Fruit fly (Drosophila melanogaster) whole organism, prepupa: ENCODE data around the gene CG31677.
A peak's percentile ranks its signal among the peaks of the same experiment; 100 is the strongest.

Experiments
- CG11762 ChIP-seq: fragments of 200-800 bp; sonication (Bioruptor generic); optimal IDR thresholded peaks from 3 replicates; lab custom pipeline; 2016; ENCODE audit warnings: missing biosample characterization, missing genetic modification characterization; ENCODE audit not compliant: insufficient read depth
- CG11902 ChIP-seq: fragments of 200-800 bp; sonication (Bioruptor generic); optimal IDR thresholded peaks from 3 replicates; lab custom pipeline; 2016; ENCODE audit warnings: missing biosample characterization, missing genetic modification characterization
- CG16779 ChIP-seq: fragments of 200-800 bp; sonication (Bioruptor generic); optimal IDR thresholded peaks from 3 replicates; lab custom pipeline; 2017; ENCODE audit warnings: missing biosample characterization, mild to moderate bottlenecking, missing genetic modification characterization
- CG32006 ChIP-seq: fragments of 200-800 bp; sonication (Bioruptor generic); optimal IDR thresholded peaks from 3 replicates; lab custom pipeline; 2017; ENCODE audit warnings: missing biosample characterization, mild to moderate bottlenecking, missing genetic modification characterization
- CG34406 ChIP-seq: fragments of 200-800 bp; sonication (Bioruptor generic); optimal IDR thresholded peaks from 3 replicates; lab custom pipeline; 2016; ENCODE audit warnings: missing biosample characterization, missing genetic modification characterization
- CG4318 ChIP-seq: fragments of 200-800 bp; sonication (Bioruptor generic); optimal IDR thresholded peaks from 3 replicates; lab custom pipeline; 2017; ENCODE audit warnings: missing biosample characterization, mild to moderate bottlenecking, missing genetic modification characterization
- CG6163 ChIP-seq: fragments of 200-800 bp; sonication (Bioruptor generic); IDR thresholded peaks from 3 replicates; pipeline ENCODE4 v1.3.6; 2022; ENCODE audit warnings: missing biosample characterization, missing genetic modification characterization
- CG6276 ChIP-seq: fragments of 200-800 bp; sonication (Bioruptor generic); optimal IDR thresholded peaks from 2 replicates; lab custom pipeline; 2017; ENCODE audit warnings: missing biosample characterization, mild to moderate bottlenecking, missing genetic modification characterization
- CG6792 ChIP-seq: fragments of 200-800 bp; sonication (Bioruptor generic); optimal IDR thresholded peaks from 3 replicates; lab custom pipeline; 2016; ENCODE audit warnings: missing biosample characterization, missing genetic modification characterization
- CG6854 ChIP-seq: fragments of 200-800 bp; sonication (Bioruptor generic); optimal IDR thresholded peaks from 2 replicates; lab custom pipeline; 2017; ENCODE audit warnings: missing biosample characterization, mild to moderate bottlenecking, missing genetic modification characterization
- CG8119 ChIP-seq: fragments of 200-800 bp; sonication (Bioruptor generic); IDR thresholded peaks from 3 replicates; pipeline ENCODE4 v1.3.6; 2022; ENCODE audit warnings: missing biosample characterization, missing genetic modification characterization
- CG8319 ChIP-seq: fragments of 200-800 bp; sonication (Bioruptor generic); optimal IDR thresholded peaks from 3 replicates; lab custom pipeline; 2016; ENCODE audit warnings: missing biosample characterization, missing genetic modification characterization
- CG9139 ChIP-seq: fragments of 200-800 bp; sonication (Bioruptor generic); optimal IDR thresholded peaks from 3 replicates; lab custom pipeline; 2017; ENCODE audit warnings: missing biosample characterization, mild to moderate bottlenecking, missing genetic modification characterization
- Eip75B ChIP-seq: fragments of 200-800 bp; sonication (Bioruptor generic); optimal IDR thresholded peaks from 3 replicates; lab custom pipeline; 2016; ENCODE audit warnings: missing biosample characterization, missing genetic modification characterization
- Eip78C ChIP-seq: fragments of 200-800 bp; sonication (Bioruptor generic); peaks from one replicate; lab custom pipeline; 2016; ENCODE audit warnings: missing biosample characterization, missing genetic modification characterization
- Eip93F ChIP-seq: fragments of 200-800 bp; sonication (Bioruptor generic); optimal IDR thresholded peaks from 2 replicates; lab custom pipeline; 2016; ENCODE audit warnings: missing biosample characterization, mild to moderate bottlenecking, missing genetic modification characterization
- Ets21C ChIP-seq: fragments of 200-800 bp; sonication (Bioruptor generic); optimal IDR thresholded peaks from 3 replicates; lab custom pipeline; 2016; ENCODE audit warnings: missing biosample characterization, missing genetic modification characterization
- Ets96B ChIP-seq: fragments of 200-800 bp; optimal IDR thresholded peaks from 2 replicates; lab custom pipeline; 2019; ENCODE audit warnings: missing biosample characterization, mild to moderate bottlenecking, missing genetic modification characterization, moderate library complexity
- Hr38 ChIP-seq: sonication (Bioruptor generic); optimal IDR thresholded peaks from 2 replicates; lab custom pipeline; 2016; ENCODE audit warnings: missing biosample characterization, missing genetic modification characterization
- Hr39 ChIP-seq: fragments of 200-800 bp; sonication (Bioruptor generic); optimal IDR thresholded peaks from 2 replicates; lab custom pipeline; 2016; ENCODE audit warnings: missing biosample characterization, missing genetic modification characterization
- Met ChIP-seq: fragments of 200-800 bp; sonication (Bioruptor generic); optimal IDR thresholded peaks from 3 replicates; lab custom pipeline; 2016; ENCODE audit warnings: missing biosample characterization, missing genetic modification characterization
- OdsH ChIP-seq: fragments of 200-800 bp; sonication (Bioruptor generic); optimal IDR thresholded peaks from 3 replicates; lab custom pipeline; 2016; ENCODE audit warnings: missing biosample characterization, missing genetic modification characterization
- Sox102F ChIP-seq: fragments of 200-800 bp; sonication (Bioruptor generic); optimal IDR thresholded peaks from 2 replicates; lab custom pipeline; 2016; ENCODE audit warnings: missing biosample characterization, mild to moderate bottlenecking, missing genetic modification characterization
- Sox14 ChIP-seq: fragments of 200-800 bp; sonication (Bioruptor generic); optimal IDR thresholded peaks from 3 replicates; lab custom pipeline; 2016; ENCODE audit warnings: missing biosample characterization, missing genetic modification characterization
- Sox15 ChIP-seq: fragments of 200-800 bp; sonication (Bioruptor generic); optimal IDR thresholded peaks from 3 replicates; lab custom pipeline; 2016; ENCODE audit warnings: missing biosample characterization, missing genetic modification characterization
- acj6 ChIP-seq: fragments of 200-800 bp; sonication (Bioruptor generic); optimal IDR thresholded peaks from 3 replicates; lab custom pipeline; 2016; ENCODE audit warnings: missing biosample characterization, missing genetic modification characterization
- cyc ChIP-seq: fragments of 200-800 bp; sonication (Bioruptor generic); optimal IDR thresholded peaks from 3 replicates; lab custom pipeline; 2016; ENCODE audit warnings: missing biosample characterization, missing genetic modification characterization
- dsx ChIP-seq: fragments of 200-800 bp; optimal IDR thresholded peaks from 3 replicates; lab custom pipeline; 2019; ENCODE audit warnings: missing biosample characterization, mild to moderate bottlenecking, missing genetic modification characterization, moderate library complexity; ENCODE audit not compliant: poor library complexity, severe bottlenecking
- esn ChIP-seq: fragments of 200-800 bp; sonication (Bioruptor generic); optimal IDR thresholded peaks from 2 replicates; lab custom pipeline; 2016; ENCODE audit warnings: missing biosample characterization, mild to moderate bottlenecking, missing genetic modification characterization, moderate library complexity
- fd59A ChIP-seq: fragments of 200-800 bp; sonication (Bioruptor generic); optimal IDR thresholded peaks from 2 replicates; lab custom pipeline; 2017; ENCODE audit warnings: missing biosample characterization, mild to moderate bottlenecking, missing genetic modification characterization, missing genetic modification reagents
- fkh ChIP-seq: fragments of 200-800 bp; sonication (Bioruptor generic); optimal IDR thresholded peaks from 3 replicates; lab custom pipeline; 2017; ENCODE audit warnings: missing biosample characterization, mild to moderate bottlenecking, missing genetic modification characterization, moderate library complexity
- net ChIP-seq: fragments of 200-800 bp; sonication (Bioruptor generic); optimal IDR thresholded peaks from 3 replicates; lab custom pipeline; 2016; ENCODE audit warnings: missing biosample characterization, missing genetic modification characterization
- pdm3 ChIP-seq: fragments of 200-800 bp; sonication (Bioruptor generic); optimal IDR thresholded peaks from 3 replicates; lab custom pipeline; 2016; ENCODE audit warnings: missing biosample characterization, missing genetic modification characterization
- salr ChIP-seq, 2 experiments: fragments of 200-800 bp; sonication (Bioruptor generic); optimal IDR thresholded peaks; 3 replicates each; lab custom pipeline; 2016 to 2018; ENCODE audit warnings: missing biosample characterization in 2 of 2, missing genetic modification characterization in 2 of 2, mild to moderate bottlenecking in 1 of 2
- spab ChIP-seq: fragments of 200-800 bp; sonication (Bioruptor generic); optimal IDR thresholded peaks from 2 replicates; lab custom pipeline; 2017; ENCODE audit warnings: missing biosample characterization, mild to moderate bottlenecking, missing genetic modification characterization, missing genetic modification reagents
- svp ChIP-seq: fragments of 200-800 bp; sonication (Bioruptor generic); peaks from one replicate; lab custom pipeline; 2016; ENCODE audit warnings: missing biosample characterization, missing genetic modification characterization
- topi ChIP-seq: fragments of 200-800 bp; sonication (Bioruptor generic); optimal IDR thresholded peaks from 3 replicates; lab custom pipeline; 2016; ENCODE audit warnings: missing biosample characterization, missing genetic modification characterization

CG31677 gene

DNA sequence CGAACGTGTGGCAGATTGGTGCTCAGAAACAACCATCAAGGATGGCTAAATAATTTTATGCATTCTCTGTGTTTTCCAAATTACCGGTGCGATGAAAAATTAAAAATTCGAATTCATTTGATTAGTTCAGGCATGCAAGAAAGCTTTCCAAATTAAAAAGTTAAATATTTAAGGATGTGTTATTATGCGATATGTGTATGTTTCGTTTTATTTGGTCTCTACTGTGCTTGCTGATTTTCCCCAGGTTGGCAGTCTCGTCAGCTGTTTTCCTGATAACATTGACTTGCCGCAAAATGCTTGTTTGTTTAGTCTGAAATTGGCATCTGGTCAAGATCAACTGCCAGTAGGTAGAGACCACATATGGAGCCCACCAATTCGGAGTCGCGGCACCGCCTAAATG lies 45.9 kb upstream of the CG31677 start, which contains the start of gene CG2611 (continued):
- TF ChIP-seq salr (GFP tag; optimal IDR thresholded peaks at IDR 0.05; lab: Kevin White, UChicago) (no peak), CG11902 (GFP tag; lab: Kevin White, UChicago) (peak; percentile 2), Hr39 (GFP tag; lab: Kevin White, UChicago) (peak; percentile 62), CG6854 (GFP tag; lab: Kevin White, UChicago) (no peak), Eip75B (GFP tag; lab: Kevin White, UChicago) (no peak), dsx (GFP tag; lab: Kevin White, UChicago) (no peak), OdsH (GFP tag; lab: Kevin White, UChicago) (no peak), CG4318 (GFP tag; lab: Kevin White, UChicago) (no peak), topi (GFP tag; lab: Kevin White, UChicago) (peak; percentile 48), CG6792 (no peak), CG6276 (GFP tag; lab: Kevin White, UChicago) (no peak), spab (GFP tag; lab: Kevin White, UChicago) (no peak), esn (GFP tag; lab: Kevin White, UChicago) (peak; percentile 66), Sox15 (no peak)
- TF ChIP-seq, all 60 proteins: peak for 17

dm6 chr2L:20648612-20649011 lies 44.6 kb upstream of the CG31677 start, which contains the start of gene CG18810:
Gene CG18810, plus strand, starts transcription at chr2L:20648912.
- TF ChIP-seq Sox14 (no peak), Eip93F (GFP tag; lab: Kevin White, UChicago) (no peak), cyc (no peak), Hr38 (no peak), Sox102F (GFP tag; lab: Kevin White, UChicago) (no peak)

DNA sequence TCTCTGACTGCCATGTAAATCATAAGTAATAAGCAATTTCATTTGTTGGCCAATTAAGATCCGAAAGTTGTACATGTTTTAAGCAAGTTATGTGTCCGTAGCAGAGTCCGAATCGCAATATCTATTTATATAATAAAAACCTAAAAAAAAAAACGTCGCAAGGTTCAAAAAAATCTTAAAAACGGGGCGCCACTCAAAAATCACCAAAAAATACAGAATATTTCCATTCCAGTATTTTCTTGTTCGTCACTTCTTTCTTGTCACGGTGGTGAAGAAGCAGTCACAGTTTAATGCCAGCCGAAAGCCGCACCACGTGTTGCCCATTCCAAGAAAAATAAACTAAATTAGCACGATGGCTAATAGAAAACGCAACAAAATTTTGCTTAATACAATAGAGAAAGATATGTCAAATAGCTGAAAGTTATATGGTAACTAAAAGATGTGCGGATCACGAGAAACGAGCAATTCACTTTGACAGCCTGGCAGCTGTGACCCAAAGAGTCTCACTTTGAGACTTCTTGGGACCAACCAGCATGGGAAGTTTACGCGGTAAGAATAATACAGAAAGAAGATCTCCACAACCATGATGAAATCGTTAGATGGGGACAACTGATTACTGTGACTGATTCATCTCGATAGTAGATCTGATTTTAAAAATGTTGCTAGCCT lies 43.4 kb upstream of the CG31677 start:
- TF ChIP-seq CG34406 (GFP tag; lab: Kevin White, UChicago) (no peak), fkh (GFP tag; lab: Kevin White, UChicago) (peak; percentile 38), Met (GFP tag; lab: Kevin White, UChicago) (no peak), Sox14 (no peak), CG32006 (GFP tag; lab: Kevin White, UChicago) (no peak), fd59A (GFP tag; lab: Kevin White, UChicago) (no peak), CG16779 (tag; lab: Kevin White, UChicago) (no peak), esn (GFP tag; lab: Kevin White, UChicago) (peak; percentile 7), CG9139 (GFP tag; lab: Kevin White, UChicago) (no peak), CG6163 (GFP tag; lab: Robert Waterston, UW) (no peak), CG8319 (GFP tag; lab: Kevin White, UChicago) (no peak), svp (peak; percentile 63), Ets21C (GFP tag; lab: Kevin White, UChicago) (no peak), CG8119 (GFP tag; lab: Robert Waterston, UW) (no peak), Eip78C (GFP tag; lab: Kevin White, UChicago) (peak; percentile 48), Ets96B (tag; lab: Kevin White, UChicago) (no peak), acj6 (GFP tag; lab: Kevin White, UChicago) (no peak), CG6854 (GFP tag; lab: Kevin White, UChicago) (no peak), pdm3 (GFP tag; lab: Kevin White, UChicago) (no peak), CG11762 (GFP tag; lab: Kevin White, UChicago) (no peak), net (GFP tag; lab: Kevin White, UChicago) (no peak), CG6276 (GFP tag; lab: Kevin White, UChicago) (no peak)
- TF ChIP-seq, all 60 proteins: peak for 4
